Worm (Caenorhabditis elegans) whole organism, L2 larva: Measurements from ENCODE around the gene Y45F10B.59.

Experiments used
- F13H6.1 ChIP-seq: sonication (generic microtip); optimal IDR thresholded peaks from 2 replicates; lab custom pipeline; 2016; ENCODE audit warnings: missing genetic modification characterization, missing compliant biosample characterization
- egl-27 ChIP-seq: sonication (generic microtip); optimal IDR thresholded peaks from 3 replicates; lab custom pipeline; 2017; ENCODE audit warnings: missing biosample characterization, missing genetic modification reagents, missing genetic modification characterization
- lin-39 ChIP-seq: fragments of 150-350 bp; optimal IDR thresholded peaks from 2 replicates; lab custom pipeline; 2014; ENCODE audit warnings: missing biosample characterization, missing genetic modification reagents, missing genetic modification characterization
- lsy-2 ChIP-seq, 2 experiments: fragments of 150-350 bp in 1 of 2; sonication (generic microtip) in 1 of 2; optimal IDR thresholded peaks; 2 replicates each; lab custom pipeline; 2014 to 2017; ENCODE audit warnings: missing biosample characterization in 2 of 2, missing genetic modification characterization in 2 of 2
- nhr-10 ChIP-seq: sonication (generic microtip); optimal IDR thresholded peaks from 2 replicates; lab custom pipeline; 2017; ENCODE audit warnings: missing biosample characterization, missing genetic modification characterization
- nhr-11 ChIP-seq: fragments of 150-350 bp; optimal IDR thresholded peaks from 2 replicates; lab custom pipeline; 2014; ENCODE audit warnings: missing biosample characterization, missing genetic modification characterization
- nhr-12 ChIP-seq: fragments of 150-350 bp; optimal IDR thresholded peaks from 2 replicates; lab custom pipeline; 2014; ENCODE audit warnings: missing biosample characterization, missing genetic modification characterization
- nhr-237 ChIP-seq: fragments of 150-350 bp; optimal IDR thresholded peaks from 2 replicates; lab custom pipeline; 2014; ENCODE audit warnings: missing biosample characterization, missing genetic modification characterization

ce11 chrIV:13587175-13587574 is 15.2 kb upstream of the Y45F10B.59 start, which contains the start of gene Y45F10B.12:
- TF ChIP-seq F13H6.1 (tag; lab: Kevin White, UChicago) (no peak), egl-27 (tag; lab: Kevin White, UChicago) (no peak), nhr-12 (tag; lab: Kevin White, UChicago) (no peak), nhr-10 (tag; lab: Kevin White, UChicago) (no peak), lin-39 (tag; lab: Kevin White, UChicago) (no peak), lsy-2 (tag; optimal IDR thresholded peaks at IDR 0.05; lab: Kevin White, UChicago) (no peak), nhr-11 (tag; lab: Kevin White, UChicago) (no peak), nhr-237 (tag; lab: Kevin White, UChicago) (no peak)
